Worm (Caenorhabditis elegans) whole organism, late embryonic: ENCODE results near the gene F53F4.17.

Experiments used
- K02D7.2 ChIP-seq: sonication (generic microtip); optimal IDR thresholded peaks from 2 replicates; lab custom pipeline; 2017; ENCODE audit warnings: mild to moderate bottlenecking, missing genetic modification characterization, missing compliant biosample characterization
- T23F11.4 ChIP-seq: fragments of 200-800 bp; sonication (Bioruptor generic); optimal IDR thresholded peaks from 2 replicates; lab custom pipeline; 2018; ENCODE audit warnings: mild to moderate bottlenecking, missing genetic modification characterization, missing compliant biosample characterization
- Y22D7AL.16 ChIP-seq: sonication (generic microtip); optimal IDR thresholded peaks from 2 replicates; lab custom pipeline; 2016; ENCODE audit warnings: missing genetic modification characterization, missing compliant biosample characterization
- ahr-1 ChIP-seq: sonication (generic microtip); optimal IDR thresholded peaks from 2 replicates; lab custom pipeline; 2016; ENCODE audit warnings: missing genetic modification characterization, missing compliant biosample characterization
- ama-1 ChIP-seq: fragments of 150-350 bp; optimal IDR thresholded peaks from 2 replicates; lab custom pipeline; 2014
- ceh-18 ChIP-seq: sonication (generic microtip); optimal IDR thresholded peaks from 2 replicates; lab custom pipeline; 2016; ENCODE audit warnings: missing genetic modification characterization, missing compliant biosample characterization
- ceh-19 ChIP-seq: fragments of 200-800 bp; sonication (Bioruptor generic); optimal IDR thresholded peaks from 2 replicates; lab custom pipeline; 2018; ENCODE audit warnings: mild to moderate bottlenecking, missing genetic modification characterization, missing compliant biosample characterization
- ceh-2 ChIP-seq: sonication (generic microtip); optimal IDR thresholded peaks from 2 replicates; lab custom pipeline; 2016; ENCODE audit warnings: missing genotype, missing genetic modification characterization, missing compliant biosample characterization
- ceh-22 ChIP-seq: sonication (generic microtip); optimal IDR thresholded peaks from 2 replicates; lab custom pipeline; 2017; ENCODE audit warnings: missing biosample characterization, missing genetic modification characterization
- ceh-24 ChIP-seq: sonication (generic microtip); optimal IDR thresholded peaks from 2 replicates; lab custom pipeline; 2016; ENCODE audit warnings: mild to moderate bottlenecking, missing genetic modification characterization, missing compliant biosample characterization
- ceh-31 ChIP-seq: sonication (generic microtip); optimal IDR thresholded peaks from 2 replicates; lab custom pipeline; 2016; ENCODE audit warnings: missing genetic modification characterization, missing compliant biosample characterization
- ceh-34 ChIP-seq: sonication (generic microtip); optimal IDR thresholded peaks from 2 replicates; lab custom pipeline; 2016; ENCODE audit warnings: mild to moderate bottlenecking, missing genetic modification characterization, missing compliant biosample characterization
- ceh-45 ChIP-seq: fragments of 200-800 bp; sonication (Bioruptor generic); IDR thresholded peaks from 2 replicates; pipeline ENCODE4 v1.3.6; 2022; ENCODE audit warnings: missing genetic modification reagents, missing genetic modification characterization, missing compliant biosample characterization
- ceh-6 ChIP-seq: fragments of 200-800 bp; sonication (Bioruptor generic); optimal IDR thresholded peaks from 2 replicates; lab custom pipeline; 2018; ENCODE audit warnings: mild to moderate bottlenecking, missing genetic modification characterization, missing compliant biosample characterization
- ceh-9 ChIP-seq: sonication (generic microtip); optimal IDR thresholded peaks from 2 replicates; lab custom pipeline; 2016; ENCODE audit warnings: mild to moderate bottlenecking, missing genetic modification characterization, inconsistent platforms, missing compliant biosample characterization
- dmd-4 ChIP-seq: sonication (generic microtip); optimal IDR thresholded peaks from 2 replicates; lab custom pipeline; 2016; ENCODE audit warnings: borderline replicate concordance, missing genetic modification characterization, missing compliant biosample characterization
- elt-2 ChIP-seq: sonication (generic microtip); optimal IDR thresholded peaks from 2 replicates; lab custom pipeline; 2016; ENCODE audit warnings: missing genetic modification reagents, missing genetic modification characterization, missing compliant biosample characterization
- ets-4 ChIP-seq: sonication (generic microtip); optimal IDR thresholded peaks from 2 replicates; lab custom pipeline; 2016; ENCODE audit warnings: missing genetic modification characterization, missing compliant biosample characterization
- eyg-1 ChIP-seq: sonication (generic microtip); optimal IDR thresholded peaks from 2 replicates; lab custom pipeline; 2016; ENCODE audit warnings: missing genotype, missing genetic modification characterization, missing compliant biosample characterization
- fkh-6 ChIP-seq: sonication (generic microtip); optimal IDR thresholded peaks from 2 replicates; lab custom pipeline; 2016; ENCODE audit warnings: missing genetic modification characterization, missing compliant biosample characterization
- gmeb-2 ChIP-seq: sonication (generic microtip); optimal IDR thresholded peaks from 2 replicates; lab custom pipeline; 2016; ENCODE audit warnings: missing genetic modification characterization, inconsistent platforms, missing compliant biosample characterization
- hlh-13 ChIP-seq: fragments of 200-800 bp; sonication (Bioruptor generic); optimal IDR thresholded peaks from 2 replicates; lab custom pipeline; 2018; ENCODE audit warnings: mild to moderate bottlenecking, missing genetic modification characterization, missing compliant biosample characterization
- hlh-15 ChIP-seq: sonication (generic microtip); optimal IDR thresholded peaks from 2 replicates; lab custom pipeline; 2016; ENCODE audit warnings: missing genetic modification characterization, missing compliant biosample characterization
- hlh-6 ChIP-seq: sonication (generic microtip); optimal IDR thresholded peaks from 2 replicates; lab custom pipeline; 2016; ENCODE audit warnings: missing genotype, missing genetic modification characterization, missing compliant biosample characterization
- lim-6 ChIP-seq: sonication (generic microtip); optimal IDR thresholded peaks from 2 replicates; lab custom pipeline; 2016; ENCODE audit warnings: missing genetic modification characterization, missing compliant biosample characterization
- lin-11 ChIP-seq: fragments of 200-800 bp; sonication (Bioruptor generic); optimal IDR thresholded peaks from 2 replicates; lab custom pipeline; 2018; ENCODE audit warnings: mild to moderate bottlenecking, missing genetic modification characterization, missing compliant biosample characterization
- madf-2 ChIP-seq: sonication (generic microtip); optimal IDR thresholded peaks from 2 replicates; lab custom pipeline; 2017; ENCODE audit warnings: missing genetic modification characterization, missing compliant biosample characterization
- mec-3 ChIP-seq: sonication (generic microtip); optimal IDR thresholded peaks from 2 replicates; lab custom pipeline; 2016; ENCODE audit warnings: borderline replicate concordance, missing genetic modification characterization, missing compliant biosample characterization
- pat-9 ChIP-seq: fragments of 200-800 bp; sonication (Bioruptor generic); optimal IDR thresholded peaks from 2 replicates; lab custom pipeline; 2018; ENCODE audit warnings: mild to moderate bottlenecking, missing genetic modification characterization, moderate library complexity, missing compliant biosample characterization
- pax-1 ChIP-seq: fragments of 150-350 bp; optimal IDR thresholded peaks from 2 replicates; lab custom pipeline; 2014; ENCODE audit warnings: missing biosample characterization, missing genetic modification characterization
- pha-4 ChIP-seq: fragments of 150-350 bp; optimal IDR thresholded peaks from 2 replicates; lab custom pipeline; 2018; ENCODE audit warnings: missing biosample characterization, missing genetic modification reagents, missing genetic modification characterization
- pqm-1 ChIP-seq: sonication (generic microtip); optimal IDR thresholded peaks from 2 replicates; lab custom pipeline; 2016; ENCODE audit warnings: missing genetic modification characterization, missing compliant biosample characterization
- pros-1 ChIP-seq: fragments of 150-350 bp; optimal IDR thresholded peaks from 2 replicates; lab custom pipeline; 2014; ENCODE audit warnings: missing biosample characterization, missing genetic modification reagents, missing genetic modification characterization
- ref-2 ChIP-seq: sonication (generic microtip); optimal IDR thresholded peaks from 2 replicates; lab custom pipeline; 2016; ENCODE audit warnings: missing genetic modification characterization, missing compliant biosample characterization
- rnt-1 ChIP-seq: sonication (generic microtip); optimal IDR thresholded peaks from 2 replicates; lab custom pipeline; 2016; ENCODE audit warnings: missing genetic modification characterization, missing compliant biosample characterization
- sdc-2 ChIP-seq: sonication (generic microtip); optimal IDR thresholded peaks from 2 replicates; lab custom pipeline; 2016; ENCODE audit warnings: missing genotype, missing genetic modification characterization, missing compliant biosample characterization
- sox-2 ChIP-seq: fragments of 200-800 bp; sonication (Bioruptor generic); IDR thresholded peaks from 2 replicates; pipeline ENCODE4 v1.3.6; 2022; ENCODE audit warnings: missing genetic modification reagents, missing genetic modification characterization, missing compliant biosample characterization
- tbx-2 ChIP-seq: sonication (generic microtip); optimal IDR thresholded peaks from 2 replicates; lab custom pipeline; 2016; ENCODE audit warnings: missing genetic modification characterization, missing compliant biosample characterization
- tbx-7 ChIP-seq: sonication (generic microtip); optimal IDR thresholded peaks from 2 replicates; lab custom pipeline; 2016; ENCODE audit warnings: missing genotype, missing genetic modification characterization, missing compliant biosample characterization
- ttx-3 ChIP-seq: sonication (generic microtip); optimal IDR thresholded peaks from 2 replicates; lab custom pipeline; 2016; ENCODE audit warnings: missing genetic modification reagents, missing genetic modification characterization, missing compliant biosample characterization
- unc-3 ChIP-seq, 2 experiments: fragments of 200-800 bp in 1 of 2; sonication (Bioruptor generic) in 1 of 2; sonication (generic microtip) in 1 of 2; conservative IDR thresholded peaks in 1 of 2; optimal IDR thresholded peaks in 1 of 2; 2 replicates each; pipeline versions ENCODE4 v1.3.6 to Lab custom; 2016 to 2022; ENCODE audit warnings: missing compliant biosample characterization in 2 of 2, missing genetic modification characterization in 2 of 2, missing genetic modification reagents in 1 of 2
- unc-42 ChIP-seq: sonication (generic microtip); optimal IDR thresholded peaks from 2 replicates; lab custom pipeline; 2016; ENCODE audit warnings: missing genotype, missing genetic modification characterization, missing compliant biosample characterization
- unc-55 ChIP-seq: sonication (generic microtip); optimal IDR thresholded peaks from 2 replicates; lab custom pipeline; 2017; ENCODE audit warnings: missing biosample characterization, missing genetic modification reagents, missing genetic modification characterization
- unc-86 ChIP-seq: sonication (generic microtip); optimal IDR thresholded peaks from 2 replicates; lab custom pipeline; 2016; ENCODE audit warnings: missing genetic modification characterization, missing compliant biosample characterization
- zip-5 ChIP-seq: sonication (generic microtip); optimal IDR thresholded peaks from 2 replicates; lab custom pipeline; 2016; ENCODE audit warnings: missing genetic modification characterization, missing compliant biosample characterization
- ztf-16 ChIP-seq: sonication (generic microtip); optimal IDR thresholded peaks from 2 replicates; lab custom pipeline; 2017; ENCODE audit warnings: missing genetic modification characterization, missing compliant biosample characterization

The F53F4.17 gene

ce11 chrV:13559978-13560377 is 28.0 kb upstream of the F53F4.17 start, which contains the start of gene C56A3.8:
Gene C56A3.8 (plus strand): TSS chrV:13560278.
- TF ChIP-seq pros-1 (tag; lab: Kevin White, UChicago) (no peak), rnt-1 (tag; lab: Kevin White, UChicago) (no peak), sox-2 (GFP tag; lab: Robert Waterston, UW) (no peak), mec-3 (tag; lab: Kevin White, UChicago) (no peak), ama-1 (lab: Kevin White, UChicago) (no peak), fkh-6 (tag; lab: Kevin White, UChicago) (no peak), hlh-13 (GFP tag; lab: Kevin White, UChicago) (no peak), ceh-34 (tag; lab: Kevin White, UChicago) (no peak), sdc-2 (no peak), T23F11.4 (no peak)
- TF ChIP-seq, all 69 proteins: peak for 0

- TF ChIP-seq ceh-45, result no peak
- TF ChIP-seq ceh-6 (GFP tag; lab: Kevin White, UChicago), result no peak
- TF ChIP-seq ztf-16 (tag; lab: Kevin White, UChicago), result no peak
These were observed 25.3 kb upstream of the F53F4.17 start for ce11 chrV:13562748-13563147.

ce11 chrV:13563841-13564240 is 24.2 kb upstream of the F53F4.17 start, which contains the start of gene grl-17:
Gene grl-17 (minus strand): TSS chrV:13563941.
- TF ChIP-seq pat-9 (tag; lab: Kevin White, UChicago), result no peak
- no peak for TF ChIP-seq T23F11.4
- TF ChIP-seq gmeb-2 (tag; lab: Kevin White, UChicago), result no peak
- no peak for TF ChIP-seq zip-5
- no peak for TF ChIP-seq unc-86 (tag; lab: Kevin White, UChicago)
- TF ChIP-seq elt-2, result no peak
- TF ChIP-seq ceh-2, result no peak
- no peak for TF ChIP-seq sox-2 (GFP tag; lab: Robert Waterston, UW)
- no peak for TF ChIP-seq ets-4 (tag; lab: Kevin White, UChicago)
- no peak for TF ChIP-seq ztf-16 (tag; lab: Kevin White, UChicago)
- TF ChIP-seq lim-6 (tag; lab: Kevin White, UChicago), result no peak
- no peak for TF ChIP-seq pqm-1 (tag; lab: Kevin White, UChicago)
- no peak for TF ChIP-seq ceh-22
- TF ChIP-seq rnt-1 (tag; lab: Kevin White, UChicago), result no peak
- no peak for TF ChIP-seq madf-2 (tag; lab: Kevin White, UChicago)
- no peak for TF ChIP-seq pros-1 (tag; lab: Kevin White, UChicago)

- TF ChIP-seq ceh-31 (tag; lab: Kevin White, UChicago), result peak; percentile 49
- peak; percentile 5 for TF ChIP-seq unc-42 (tag; lab: Kevin White, UChicago)
- TF ChIP-seq pqm-1 (tag; lab: Kevin White, UChicago), result no peak
- peak; percentile 12 for TF ChIP-seq ceh-22
- TF ChIP-seq elt-2, result peak; percentile 64
- TF ChIP-seq tbx-7 (tag; lab: Kevin White, UChicago), result no peak
- no peak for TF ChIP-seq K02D7.2
- no peak for TF ChIP-seq gmeb-2 (tag; lab: Kevin White, UChicago)
- TF ChIP-seq pat-9 (tag; lab: Kevin White, UChicago), result no peak
- TF ChIP-seq eyg-1 (tag; lab: Kevin White, UChicago), result no peak
- no peak for TF ChIP-seq pax-1
- no peak for TF ChIP-seq ref-2 (tag; lab: Kevin White, UChicago)
- no peak for TF ChIP-seq lin-11 (tag; lab: Kevin White, UChicago)
- no peak for TF ChIP-seq ztf-16 (tag; lab: Kevin White, UChicago)
- no peak for TF ChIP-seq ahr-1 (tag; lab: Kevin White, UChicago)
- no peak for TF ChIP-seq hlh-6 (tag; lab: Kevin White, UChicago)
- TF ChIP-seq ceh-19, result no peak
- TF ChIP-seq hlh-15 (tag; lab: Kevin White, UChicago), result no peak
- TF ChIP-seq hlh-13 (GFP tag; lab: Kevin White, UChicago), result no peak
- no peak for TF ChIP-seq Y22D7AL.16
- TF ChIP-seq unc-55 (GFP tag; lab: Kevin White, UChicago), result peak; percentile 45
- TF ChIP-seq ceh-6 (GFP tag; lab: Kevin White, UChicago), result no peak
- TF ChIP-seq pha-4 (tag; lab: Kevin White, UChicago), result no peak
- peak; percentile 26 for TF ChIP-seq tbx-2
- no peak for TF ChIP-seq unc-3 (GFP tag; conservative IDR thresholded peaks at IDR 0.05; lab: Robert Waterston, UW)
- no peak for TF ChIP-seq unc-3 (tag; optimal IDR thresholded peaks at IDR 0.05; lab: Kevin White, UChicago)
- no peak for TF ChIP-seq ttx-3
- no peak for TF ChIP-seq zip-5
- TF ChIP-seq ceh-18, result peak; percentile 51
- TF ChIP-seq ceh-9 (tag; lab: Kevin White, UChicago), result no peak
- no peak for TF ChIP-seq ceh-24 (tag; lab: Kevin White, UChicago)
- TF ChIP-seq dmd-4 (tag; lab: Kevin White, UChicago), result no peak
- TF ChIP-seq lim-6 (tag; lab: Kevin White, UChicago), result no peak
These were observed 22.8 kb upstream of the F53F4.17 start for ce11 chrV:13565197-13565596.
